Worm (Caenorhabditis elegans) whole organism, early embryonic: ENCODE measurements around the gene sra-32.

Experiments used
- B0310.2 ChIP-seq: sonication (generic microtip); optimal IDR thresholded peaks from 2 replicates; lab custom pipeline; 2016; ENCODE audit warnings: mild to moderate bottlenecking, missing genetic modification characterization, missing compliant biosample characterization
- ama-1 ChIP-seq: fragments of 150-350 bp; optimal IDR thresholded peaks from 2 replicates; lab custom pipeline; 2014

ce11 chrII:4527800-4528199 is 4.0 kb downstream of the sra-32 start, which contains the start of gene sra-35:
- TF ChIP-seq ama-1, result no peak
- no peak for TF ChIP-seq B0310.2 (tag; lab: Kevin White, UChicago)
